Worm (Caenorhabditis elegans) whole organism, dauer: ENCODE data around the gene fipr-20.

Source experiments
- unc-62 ChIP-seq: sonication (generic microtip); optimal IDR thresholded peaks from 2 replicates; lab custom pipeline; 2017; ENCODE audit warnings: missing biosample characterization, missing genetic modification reagents, missing genetic modification characterization

Gene fipr-20

DNA sequence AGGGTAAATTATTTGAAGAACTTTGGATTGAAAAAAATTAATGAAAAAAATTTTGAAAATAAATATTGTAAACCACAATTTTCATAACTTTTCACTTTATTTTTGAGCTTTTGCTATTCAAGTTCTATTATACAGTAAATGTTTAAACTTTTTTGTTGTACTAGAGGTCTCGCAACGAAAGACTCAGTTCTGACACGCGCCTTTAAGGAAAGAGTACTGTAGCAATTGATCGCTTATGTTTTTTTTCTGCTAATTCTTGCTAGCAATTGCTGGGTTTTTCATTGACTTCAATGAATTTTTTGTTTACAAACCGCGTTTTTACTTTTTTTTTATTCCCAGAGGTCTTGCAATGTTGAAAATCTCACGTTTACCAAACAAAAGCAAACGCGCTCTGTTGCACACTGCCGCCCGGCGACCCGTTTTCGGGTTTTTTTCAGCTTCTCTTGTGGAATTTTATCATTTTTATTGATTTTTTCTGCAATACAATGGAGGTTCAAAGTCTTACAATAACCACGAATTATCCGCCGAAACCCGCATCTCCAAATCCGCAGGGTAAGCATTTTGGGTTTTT lies 1.3 kb upstream of the fipr-20 start, which contains the start of gene H14A12.3:
Gene H14A12.3 (plus strand): TSS at position 360 of the 571 bp plus-strand sequence.
- TF ChIP-seq unc-62 (GFP tag; lab: Kevin White, UChicago), result no peak

DNA sequence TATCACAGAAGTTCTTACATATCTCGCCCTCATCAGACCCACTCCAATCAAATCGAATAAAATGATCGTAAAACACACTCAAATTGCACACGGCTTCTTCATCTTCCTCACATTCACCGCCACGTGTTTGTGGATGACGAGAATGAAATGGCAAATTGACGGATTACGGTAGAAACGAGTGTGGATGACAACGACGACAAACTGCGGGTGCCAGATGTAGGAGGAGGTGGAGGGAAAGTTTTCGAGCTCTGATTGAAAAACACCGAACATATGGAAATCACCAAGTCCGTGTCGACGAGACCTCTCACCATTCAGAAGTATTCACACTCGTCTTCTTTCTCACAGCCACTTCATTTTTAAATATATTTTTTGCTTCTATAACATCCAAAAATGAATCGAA lies 2.2 kb downstream of the fipr-20 start, which contains the start of gene mls-1:
Gene mls-1 (plus strand): TSS at position 324 of the 400 bp plus-strand sequence.
- no peak for TF ChIP-seq unc-62 (GFP tag; lab: Kevin White, UChicago)

DNA sequence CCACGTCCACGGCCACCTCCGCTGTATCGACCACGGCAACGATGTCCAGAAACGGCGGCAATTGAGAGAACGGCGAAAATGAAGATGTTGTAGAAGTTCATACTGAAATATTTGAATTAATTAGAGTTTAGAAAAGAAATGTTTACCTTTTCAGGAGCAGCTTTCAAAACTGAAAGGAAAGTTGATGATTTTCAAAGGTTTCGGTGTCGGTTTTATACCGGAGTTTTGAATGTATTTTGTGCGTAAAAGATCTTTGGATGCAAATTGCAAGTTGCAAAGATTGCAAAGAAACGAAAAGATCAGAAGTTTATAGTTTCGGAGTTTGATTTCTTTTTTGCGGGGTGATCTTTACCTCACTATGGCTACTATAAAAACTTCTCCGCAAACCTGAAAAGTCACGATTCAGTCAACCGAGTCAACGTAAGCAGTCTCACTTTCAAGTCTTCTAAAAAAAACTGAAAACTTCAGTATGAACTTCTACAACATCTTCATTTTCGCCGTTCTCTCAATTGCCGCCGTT lies 3.3 kb downstream of the fipr-20 start, which contains the start of the genes fipr-19 and fipr-18:
Gene fipr-19 (minus strand): TSS at position 101 of the 520 bp plus-strand sequence.
Gene fipr-18 (plus strand): TSS at position 470 of the 520 bp plus-strand sequence.
- no peak for TF ChIP-seq unc-62 (GFP tag; lab: Kevin White, UChicago)

DNA sequence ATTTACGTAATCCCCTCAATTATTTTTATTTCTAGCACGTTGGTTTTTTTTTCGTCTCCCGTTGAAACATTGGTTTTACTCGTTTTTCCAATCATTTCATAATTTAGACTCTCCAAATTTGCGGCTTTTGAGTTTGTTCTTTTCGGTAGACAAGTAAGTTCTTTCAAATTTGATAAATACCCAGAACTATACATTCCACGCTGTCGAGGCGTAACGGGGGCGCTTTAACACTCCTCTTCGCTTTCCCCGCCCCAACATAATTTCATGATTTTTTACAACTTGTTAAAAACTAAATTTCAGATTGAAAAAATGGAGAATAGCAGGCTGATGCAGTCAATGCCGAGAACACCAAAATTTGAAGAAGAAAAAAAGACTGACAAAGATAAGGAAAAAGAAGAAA lies 5.6 kb downstream of the fipr-20 start, which contains the start of gene Y69F12A.1:
Gene Y69F12A.1 (plus strand): TSS at position 301 of the 400 bp plus-strand sequence.
- TF ChIP-seq unc-62 (GFP tag; lab: Kevin White, UChicago), result no peak

ce11 chrIII:7453653-7454124 lies 8.5 kb downstream of the fipr-20 start, which contains the start of gene alh-12:
Gene alh-12 (plus strand): TSS chrIII:7454074.
- TF ChIP-seq unc-62 (GFP tag; lab: Kevin White, UChicago), result no peak
